Worm (Caenorhabditis elegans) whole organism, L3 larva: ENCODE data around the gene F58F9.3.
"Not testable (repeated sequence)": the region's sequence is repeated elsewhere in the genome, so short reads cannot be mapped to it uniquely, and the experiment has no call there.

Experiments
- aly-2 ChIP-seq: fragments of 150-350 bp; optimal IDR thresholded peaks from 2 replicates; lab custom pipeline; 2014; ENCODE audit warnings: missing biosample characterization, missing genetic modification characterization
- ceh-16 ChIP-seq: sonication (generic microtip); optimal IDR thresholded peaks from 2 replicates; lab custom pipeline; 2017; ENCODE audit warnings: missing biosample characterization, missing genetic modification characterization
- ceh-28 ChIP-seq: fragments of 150-350 bp; optimal IDR thresholded peaks from 2 replicates; lab custom pipeline; 2014; ENCODE audit warnings: missing biosample characterization, missing genetic modification reagents, missing genetic modification characterization
- ceh-9 ChIP-seq: sonication (generic microtip); optimal IDR thresholded peaks from 2 replicates; lab custom pipeline; 2018; ENCODE audit warnings: missing biosample characterization, missing genetic modification characterization
- daf-12 ChIP-seq: fragments of 150-350 bp; optimal IDR thresholded peaks from 2 replicates; lab custom pipeline; 2014; ENCODE audit warnings: missing biosample characterization, missing genetic modification reagents, missing genetic modification characterization
- egl-27 ChIP-seq: sonication (generic microtip); optimal IDR thresholded peaks from 4 replicates; lab custom pipeline; 2017; ENCODE audit warnings: missing biosample characterization, missing genetic modification reagents, missing genetic modification characterization
- egl-5 ChIP-seq: fragments of 150-350 bp; optimal IDR thresholded peaks from 2 replicates; lab custom pipeline; 2017; ENCODE audit warnings: missing biosample characterization, missing genetic modification reagents, missing genetic modification characterization, inconsistent platforms
- elt-1 ChIP-seq: fragments of 150-350 bp; optimal IDR thresholded peaks from 2 replicates; lab custom pipeline; 2014; ENCODE audit warnings: missing biosample characterization, missing genetic modification characterization
- elt-2 ChIP-seq: sonication (generic microtip); optimal IDR thresholded peaks from 2 replicates; lab custom pipeline; 2016; ENCODE audit warnings: missing genetic modification reagents, mild to moderate bottlenecking, missing genetic modification characterization, missing compliant biosample characterization
- elt-3 ChIP-seq, 3 experiments: fragments of 150-350 bp in 1 of 3; sonication (generic microtip) in 2 of 3; optimal IDR thresholded peaks; 2 replicates in 2 of 3; 4 replicates in 1 of 3; lab custom pipeline; 2014 to 2017; ENCODE audit warnings: missing biosample characterization in 3 of 3, missing genetic modification characterization in 3 of 3
- fkh-10 ChIP-seq: sonication (generic microtip); optimal IDR thresholded peaks from 2 replicates; lab custom pipeline; 2017; ENCODE audit warnings: missing biosample characterization, missing genetic modification reagents, missing genetic modification characterization
- fkh-2 ChIP-seq: fragments of 150-350 bp; optimal IDR thresholded peaks from 2 replicates; lab custom pipeline; 2014; ENCODE audit warnings: missing biosample characterization, missing genetic modification reagents, missing genetic modification characterization
- fos-1 ChIP-seq: fragments of 150-350 bp; optimal IDR thresholded peaks from 2 replicates; lab custom pipeline; 2014; ENCODE audit warnings: missing biosample characterization, missing genetic modification characterization
- hmg-11 ChIP-seq: sonication (generic microtip); optimal IDR thresholded peaks from 2 replicates; lab custom pipeline; 2016; ENCODE audit warnings: missing genetic modification characterization, missing compliant biosample characterization
- jun-1 ChIP-seq: fragments of 150-350 bp; optimal IDR thresholded peaks from 2 replicates; lab custom pipeline; 2014; ENCODE audit warnings: missing biosample characterization, missing genetic modification reagents, missing genetic modification characterization
- lin-39 ChIP-seq: fragments of 150-350 bp; optimal IDR thresholded peaks from 2 replicates; lab custom pipeline; 2018; ENCODE audit warnings: missing biosample characterization, missing genetic modification reagents, missing genetic modification characterization
- mdl-1 ChIP-seq: fragments of 150-350 bp; optimal IDR thresholded peaks from 2 replicates; lab custom pipeline; 2014; ENCODE audit warnings: missing biosample characterization, missing genetic modification characterization
- nfya-1 ChIP-seq: sonication (generic microtip); optimal IDR thresholded peaks from 2 replicates; lab custom pipeline; 2017; ENCODE audit warnings: missing genetic modification characterization, mild to moderate bottlenecking, missing compliant biosample characterization, antibody characterized with exemption, moderate library complexity; ENCODE audit not compliant: insufficient read depth
- nhr-11 ChIP-seq: fragments of 150-350 bp; optimal IDR thresholded peaks from 2 replicates; lab custom pipeline; 2014; ENCODE audit warnings: missing biosample characterization, missing genetic modification characterization
- nhr-12 ChIP-seq: fragments of 150-350 bp; optimal IDR thresholded peaks from 2 replicates; lab custom pipeline; 2014; ENCODE audit warnings: missing biosample characterization, missing genetic modification characterization
- nhr-23 ChIP-seq: fragments of 150-350 bp; optimal IDR thresholded peaks from 2 replicates; lab custom pipeline; 2014; ENCODE audit warnings: missing biosample characterization, missing genetic modification reagents, missing genetic modification characterization
- nhr-237 ChIP-seq: fragments of 150-350 bp; optimal IDR thresholded peaks from 2 replicates; lab custom pipeline; 2014; ENCODE audit warnings: missing biosample characterization, missing genetic modification characterization
- nhr-28 ChIP-seq: fragments of 150-350 bp; optimal IDR thresholded peaks from 2 replicates; lab custom pipeline; 2014; ENCODE audit warnings: missing biosample characterization, missing genetic modification characterization
- nhr-43 ChIP-seq: sonication (generic microtip); optimal IDR thresholded peaks from 2 replicates; lab custom pipeline; 2016; ENCODE audit warnings: mild to moderate bottlenecking, missing genetic modification characterization, missing compliant biosample characterization; ENCODE audit not compliant: poor library complexity, severe bottlenecking
- nhr-67 ChIP-seq: fragments of 150-350 bp; optimal IDR thresholded peaks from 2 replicates; lab custom pipeline; 2014; ENCODE audit warnings: missing biosample characterization, missing genetic modification characterization
- nhr-76 ChIP-seq: fragments of 150-350 bp; sonication (generic microtip); optimal IDR thresholded peaks from 5 replicates; lab custom pipeline; 2014; ENCODE audit warnings: missing biosample characterization, missing genetic modification characterization
- pha-4 ChIP-seq: fragments of 150-350 bp; optimal IDR thresholded peaks from 2 replicates; lab custom pipeline; 2014; ENCODE audit warnings: missing biosample characterization, missing genetic modification reagents, missing genetic modification characterization
- pqm-1 ChIP-seq: fragments of 150-350 bp; optimal IDR thresholded peaks from 2 replicates; lab custom pipeline; 2017; ENCODE audit warnings: missing biosample characterization, missing genetic modification characterization, inconsistent platforms
- sea-2 ChIP-seq: fragments of 150-350 bp; sonication (generic microtip); optimal IDR thresholded peaks from 4 replicates; lab custom pipeline; 2014; ENCODE audit warnings: missing biosample characterization, missing genetic modification reagents, missing genetic modification characterization
- skn-1 ChIP-seq: fragments of 150-350 bp; optimal IDR thresholded peaks from 2 replicates; lab custom pipeline; 2014; ENCODE audit warnings: missing biosample characterization, missing genetic modification characterization
- snpc-4 ChIP-seq: fragments of 150-350 bp; optimal IDR thresholded peaks from 2 replicates; lab custom pipeline; 2014; ENCODE audit warnings: missing biosample characterization, missing genetic modification characterization
- tbx-2 ChIP-seq: sonication (generic microtip); optimal IDR thresholded peaks from 2 replicates; lab custom pipeline; 2016; ENCODE audit warnings: mild to moderate bottlenecking, missing genetic modification characterization, missing compliant biosample characterization
- unc-39 ChIP-seq: sonication (generic microtip); optimal IDR thresholded peaks from 4 replicates; lab custom pipeline; 2017; ENCODE audit warnings: missing biosample characterization, missing genetic modification characterization
- unc-62 ChIP-seq: fragments of 150-350 bp; sonication (generic microtip); optimal IDR thresholded peaks from 4 replicates; lab custom pipeline; 2014; ENCODE audit warnings: missing biosample characterization, missing genetic modification reagents, missing genetic modification characterization
- ztf-11 ChIP-seq: fragments of 150-350 bp; optimal IDR thresholded peaks from 2 replicates; lab custom pipeline; 2014; ENCODE audit warnings: missing biosample characterization, missing genetic modification characterization
- ztf-4 ChIP-seq: fragments of 150-350 bp; optimal IDR thresholded peaks from 2 replicates; lab custom pipeline; 2014; ENCODE audit warnings: missing biosample characterization, missing genetic modification characterization

The F58F9.3 gene

DNA sequence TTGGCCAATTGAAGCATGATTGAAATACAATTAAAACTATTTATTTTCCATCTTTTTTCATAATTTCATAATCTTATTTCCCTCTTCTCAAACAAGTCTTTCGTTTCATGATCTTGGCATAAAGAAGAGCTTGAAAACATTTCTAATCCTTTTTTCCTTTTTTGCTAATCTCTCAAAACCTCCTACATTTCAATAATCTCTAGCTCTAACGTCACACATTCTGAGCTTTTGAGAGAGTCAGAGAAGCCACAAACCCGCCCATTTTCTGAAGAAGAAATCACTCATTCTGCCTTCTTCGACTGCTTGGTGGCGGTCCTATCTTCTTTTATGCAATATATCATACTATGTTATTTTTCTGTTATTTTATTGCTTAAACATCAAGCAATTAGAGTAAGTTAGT lies 16.6 kb downstream of the F58F9.3 start, which contains the start of gene F58F9.1:
Gene F58F9.1, plus strand, starts transcription at position 251 of the 400 bp plus-strand sequence.
- TF ChIP-seq nhr-67 (no peak), ztf-4 (no peak), fkh-2 (tag; lab: Kevin White, UChicago) (no peak), mdl-1 (tag; lab: Kevin White, UChicago) (no peak), jun-1 (tag; lab: Kevin White, UChicago) (no peak), nhr-76 (tag; lab: Kevin White, UChicago) (no peak), lin-39 (tag; lab: Kevin White, UChicago) (peak; percentile 36), nhr-11 (tag; lab: Kevin White, UChicago) (no peak), snpc-4 (tag; lab: Kevin White, UChicago) (no peak), nfya-1 (tag; lab: Kevin White, UChicago) (peak; percentile 19)

DNA sequence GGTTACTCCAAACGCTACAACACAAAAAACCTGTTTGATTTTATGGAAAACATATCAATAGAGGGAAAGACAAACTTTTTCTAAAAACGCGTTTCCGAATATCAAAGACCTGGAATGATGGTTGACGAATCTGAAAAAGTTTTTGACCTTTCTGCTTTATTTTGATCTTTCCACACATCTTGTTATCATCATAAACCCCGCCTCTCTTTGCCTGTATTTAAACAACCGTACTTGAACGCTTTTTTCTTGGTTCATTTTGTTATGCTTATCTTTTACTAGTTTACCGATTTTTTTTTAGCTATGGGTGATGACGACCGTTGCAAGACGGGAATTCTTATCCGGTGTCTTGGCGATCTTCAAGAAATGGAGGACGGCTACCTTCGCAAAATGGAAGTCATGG lies 20.0 kb downstream of the F58F9.3 start, which contains the start of gene T13A10.2:
Gene T13A10.2, plus strand, starts transcription at position 301 of the 400 bp plus-strand sequence.
- TF ChIP-seq jun-1, elt-1, nhr-12 (tag; lab: Kevin White, UChicago): not testable (repeated sequence)
- TF ChIP-seq, all 47 proteins: peak for 0; not testable (repeated sequence) for 47

ce11 chrIV:6254635-6255034 lies 21.6 kb downstream of the F58F9.3 start, which contains the start of gene T13A10.64:
Gene T13A10.64, plus strand, starts transcription at chrIV:6254935.
- TF ChIP-seq nhr-237 (tag; lab: Kevin White, UChicago) = no peak
- TF ChIP-seq nhr-67 = no peak
- no peak for TF ChIP-seq unc-39
- no peak for TF ChIP-seq mdl-1 (tag; lab: Kevin White, UChicago)
- TF ChIP-seq pqm-1 (tag; lab: Kevin White, UChicago) = no peak
- TF ChIP-seq unc-62 = no peak

ce11 chrIV:6258967-6259366 lies 25.9 kb downstream of the F58F9.3 start:
- TF ChIP-seq pqm-1 (tag; lab: Kevin White, UChicago) = no peak
- no peak for TF ChIP-seq ceh-9 (tag; lab: Kevin White, UChicago)
- TF ChIP-seq ceh-28 (tag; lab: Kevin White, UChicago) = no peak
- no peak for TF ChIP-seq nhr-28 (tag; lab: Kevin White, UChicago)
- no peak for TF ChIP-seq skn-1 (tag; lab: Kevin White, UChicago)
- no peak for TF ChIP-seq tbx-2 (tag; lab: Kevin White, UChicago)
- TF ChIP-seq pha-4 = no peak
- no peak for TF ChIP-seq hmg-11 (tag; lab: Kevin White, UChicago)

ce11 chrIV:6259732-6260131 lies 26.7 kb downstream of the F58F9.3 start, which contains the start of gene nlp-16:
Gene nlp-16, minus strand, starts transcription at chrIV:6259832.
- TF ChIP-seq nhr-23 (tag; lab: Kevin White, UChicago) (no peak), ztf-4 (no peak), egl-27 (tag; lab: Kevin White, UChicago) (no peak), nhr-28 (tag; lab: Kevin White, UChicago) (no peak), pqm-1 (tag; lab: Kevin White, UChicago) (no peak), daf-12 (tag; lab: Kevin White, UChicago) (no peak), aly-2 (tag; lab: Kevin White, UChicago) (no peak), nhr-76 (tag; lab: Kevin White, UChicago) (no peak), fos-1 (tag; lab: Kevin White, UChicago) (no peak), egl-5 (no peak), fkh-10 (GFP tag; lab: Kevin White, UChicago) (no peak), ceh-28 (tag; lab: Kevin White, UChicago) (no peak), hmg-11 (tag; lab: Kevin White, UChicago) (no peak), nhr-67 (no peak), tbx-2 (tag; lab: Kevin White, UChicago) (no peak), nhr-43 (no peak), elt-2 (tag; lab: Kevin White, UChicago) (no peak)

DNA sequence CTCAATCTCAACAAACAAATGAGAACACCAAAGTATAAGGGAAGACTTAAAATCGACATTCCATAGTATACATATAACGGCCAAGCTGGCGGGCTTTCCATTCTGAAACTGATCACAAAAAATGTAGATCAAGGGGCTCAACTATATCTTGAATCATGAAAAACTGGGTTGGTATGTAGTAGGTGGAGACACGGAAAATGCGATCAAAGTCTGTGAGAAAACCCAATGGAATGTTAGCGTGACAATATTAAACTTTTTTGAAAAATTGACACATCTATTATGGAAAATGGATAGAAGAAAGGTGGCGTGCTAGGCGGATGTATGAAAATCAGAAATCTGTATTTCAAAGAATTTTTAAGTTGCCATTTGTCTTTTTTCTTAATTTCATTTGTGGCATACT lies 30.2 kb downstream of the F58F9.3 start, which contains the start of gene srv-28:
Gene srv-28, minus strand, starts transcription at position 101 of the 400 bp plus-strand sequence.
- no peak for TF ChIP-seq elt-3 (tag; optimal IDR thresholded peaks at IDR 0.05; lab: Kevin White, UChicago)
- no peak for TF ChIP-seq fkh-2 (tag; lab: Kevin White, UChicago)
- no peak for TF ChIP-seq daf-12 (tag; lab: Kevin White, UChicago)
- TF ChIP-seq fos-1 (tag; lab: Kevin White, UChicago) = no peak
- no peak for TF ChIP-seq aly-2 (tag; lab: Kevin White, UChicago)
- no peak for TF ChIP-seq ztf-11 (tag; lab: Kevin White, UChicago)
- TF ChIP-seq ceh-16 (tag; lab: Kevin White, UChicago) = no peak
- no peak for TF ChIP-seq lin-39 (tag; lab: Kevin White, UChicago)
- TF ChIP-seq sea-2 (GFP tag; lab: Kevin White, UChicago) = no peak
- TF ChIP-seq nhr-43 = no peak
- TF ChIP-seq pha-4 = no peak
